Fruit fly (Drosophila melanogaster) ovary, adult (tissue): ENCODE data around the gene CG34447.

Experiments used
- CG17801 ChIP-seq: fragments of 200-800 bp; optimal IDR thresholded peaks from 2 replicates; lab custom pipeline; 2019; ENCODE audit warnings: missing biosample characterization, mild to moderate bottlenecking, missing genetic modification characterization, moderate library complexity; ENCODE audit not compliant: partially characterized antibody

The CG34447 gene

dm6 chr2L:2419913-2420312 is at the start of gene CG34447:
CG34447 (minus strand) TSS chr2L:2420013.
- no peak for TF ChIP-seq CG17801 (GFP tag; lab: Kevin White, UChicago)

DNA sequence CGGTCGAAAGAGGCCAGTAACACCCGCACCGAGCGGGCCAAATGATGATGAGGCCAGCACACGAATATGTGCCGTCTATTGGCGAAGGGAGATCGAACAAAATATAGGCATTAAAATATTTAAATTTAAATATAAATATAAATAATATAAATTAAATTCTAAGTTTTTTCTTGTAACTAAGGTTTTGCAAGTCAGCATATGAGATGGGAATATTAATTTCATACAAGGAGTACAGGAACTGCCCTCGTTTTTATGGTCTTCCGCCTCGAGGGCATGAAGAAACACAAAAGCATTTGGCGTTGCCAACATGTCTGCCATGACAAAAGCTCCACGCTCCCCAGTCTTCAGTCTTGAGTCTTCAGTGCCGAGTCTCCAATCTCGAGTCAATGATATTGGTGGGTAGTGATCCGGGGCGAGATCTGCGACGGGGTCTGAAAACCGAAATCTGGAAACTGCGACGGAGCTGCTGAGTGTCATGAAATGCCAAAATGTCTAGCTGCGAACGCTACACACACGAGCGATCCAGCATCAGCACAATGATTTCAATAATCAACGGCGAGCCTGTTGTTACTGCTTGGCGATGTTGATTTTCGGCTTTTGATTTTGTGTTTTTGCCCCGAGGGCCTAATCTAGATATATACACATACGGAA is 48.0 kb upstream of the CG34447 start:
- TF ChIP-seq CG17801 (GFP tag; lab: Kevin White, UChicago): no peak

dm6 chr2L:2466360-2466759 is 46.5 kb upstream of the CG34447 start:
- TF ChIP-seq CG17801 (GFP tag; lab: Kevin White, UChicago): no peak

dm6 chr2L:2462306-2462844 is 42.6 kb upstream of the CG34447 start:
- TF ChIP-seq CG17801 (GFP tag; lab: Kevin White, UChicago): no peak

DNA sequence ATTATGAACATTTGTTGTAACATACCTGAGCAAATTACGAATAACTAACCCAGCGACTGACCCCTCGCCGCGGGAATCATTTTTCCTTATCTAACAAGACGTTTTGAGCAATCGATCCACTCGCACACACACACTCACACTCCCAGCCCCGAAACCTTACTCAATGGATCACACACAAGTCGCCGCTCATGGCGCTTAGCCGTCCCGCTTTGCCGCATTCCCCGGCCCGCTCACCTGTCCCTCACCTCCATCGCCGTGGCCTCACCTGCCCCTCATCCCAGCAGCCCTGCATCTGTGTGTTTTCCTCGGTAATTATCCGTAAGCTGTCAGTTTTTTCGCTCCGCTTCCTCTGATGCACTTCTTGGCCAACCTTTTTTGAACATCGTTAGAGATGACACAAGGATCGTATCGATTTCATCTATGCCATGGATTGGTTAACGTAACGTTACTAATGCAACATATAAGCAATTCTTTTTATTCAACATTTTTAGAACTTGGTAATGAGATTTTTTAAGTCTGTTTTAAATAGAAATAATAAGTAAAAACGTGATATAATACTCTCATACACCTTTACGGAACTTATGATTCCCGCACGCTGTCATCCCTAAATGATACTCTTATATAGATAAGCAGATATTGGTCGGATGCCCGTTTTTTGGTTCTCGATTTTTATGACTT is 41.6 kb upstream of the CG34447 start:
- TF ChIP-seq CG17801 (GFP tag; lab: Kevin White, UChicago): no peak

dm6 chr2L:2459238-2459637 is 39.4 kb upstream of the CG34447 start:
- no peak for TF ChIP-seq CG17801 (GFP tag; lab: Kevin White, UChicago)

DNA sequence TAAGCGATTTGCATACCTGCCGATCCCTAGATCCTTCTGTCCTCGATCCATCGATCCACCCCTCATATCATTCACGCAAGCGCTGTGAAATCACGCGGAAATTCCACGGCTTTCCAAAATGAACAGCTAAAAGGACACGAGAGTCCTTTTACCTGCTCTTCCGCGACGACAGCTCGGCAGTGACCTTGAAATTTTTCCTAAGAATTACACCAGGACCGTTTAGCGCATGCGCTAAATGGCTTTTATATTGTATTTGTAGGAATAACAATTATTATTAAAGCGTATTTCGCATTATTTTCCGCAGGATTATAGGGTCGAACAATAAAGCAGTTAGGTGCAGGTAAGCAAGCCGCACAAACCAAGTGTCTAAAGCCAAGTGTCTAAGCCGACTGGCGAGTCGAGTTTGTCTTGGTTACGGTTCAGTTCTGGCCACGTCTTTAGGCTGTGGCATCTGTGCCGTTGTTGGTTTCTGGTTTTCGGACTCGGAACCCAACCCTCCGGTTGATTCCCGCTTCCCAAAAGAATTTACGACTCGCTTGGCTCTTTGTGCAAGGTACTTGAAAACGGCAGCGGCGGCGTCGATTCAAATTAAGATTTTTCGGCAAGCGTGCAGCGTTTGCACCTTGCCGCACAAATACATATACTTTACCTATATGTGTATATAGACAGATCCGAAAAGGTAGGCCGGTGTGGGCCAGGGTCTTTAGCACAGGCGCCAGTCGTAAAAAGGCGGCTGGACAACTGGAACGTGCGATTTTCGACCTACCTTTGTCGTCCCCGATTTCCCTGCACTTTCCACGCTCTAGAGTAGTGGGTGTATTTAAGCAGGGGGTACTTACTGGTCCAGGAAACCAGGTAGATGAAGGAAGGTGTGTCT is 36.9 kb upstream of the CG34447 start:
- no peak for TF ChIP-seq CG17801 (GFP tag; lab: Kevin White, UChicago)

dm6 chr2L:2454644-2455043 is 34.8 kb upstream of the CG34447 start:
- no peak for TF ChIP-seq CG17801 (GFP tag; lab: Kevin White, UChicago)

DNA sequence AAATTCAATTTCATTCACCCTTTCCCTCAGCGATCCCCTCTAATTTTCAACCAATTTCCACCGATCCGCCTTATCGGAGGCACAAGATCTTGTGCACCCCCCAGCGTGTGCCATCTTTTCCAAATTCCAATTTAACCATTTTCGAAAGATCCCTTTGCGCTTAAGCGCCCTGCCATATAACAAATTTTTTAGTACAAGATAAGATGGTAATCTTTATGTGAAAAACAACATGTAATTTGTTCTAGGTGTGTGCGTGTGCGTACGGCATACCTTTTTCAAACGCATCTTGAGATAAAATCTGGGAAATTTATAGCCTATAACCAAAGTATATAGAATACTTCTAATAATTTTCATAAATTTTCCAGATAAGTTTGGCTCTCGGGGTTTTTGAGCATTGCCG is 34.0 kb upstream of the CG34447 start:
- TF ChIP-seq CG17801 (GFP tag; lab: Kevin White, UChicago): no peak

dm6 chr2L:2450723-2451379 is 31.0 kb upstream of the CG34447 start:
- TF ChIP-seq CG17801 (GFP tag; lab: Kevin White, UChicago): no peak

DNA sequence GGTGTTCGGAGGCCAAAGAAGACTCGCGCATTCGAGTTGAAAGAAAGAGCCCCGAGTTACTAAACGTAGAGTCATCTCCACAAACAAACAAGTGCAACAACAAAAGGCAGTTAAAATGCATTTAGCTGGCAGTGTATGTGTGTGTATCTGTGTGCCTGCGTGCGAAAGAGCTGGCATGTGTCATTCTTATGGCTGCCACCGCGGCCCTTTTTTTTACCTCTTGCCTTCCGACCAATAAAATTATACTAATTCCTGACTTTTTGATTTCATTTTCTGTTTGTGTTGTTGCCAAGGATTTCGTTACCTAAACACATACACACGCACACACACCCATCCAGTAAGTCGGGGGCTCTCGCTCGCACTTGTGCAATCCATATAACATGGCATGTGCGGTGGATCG is 29.9 kb upstream of the CG34447 start:
- TF ChIP-seq CG17801 (GFP tag; lab: Kevin White, UChicago): no peak

dm6 chr2L:2448514-2448913 is 28.7 kb upstream of the CG34447 start:
- no peak for TF ChIP-seq CG17801 (GFP tag; lab: Kevin White, UChicago)

DNA sequence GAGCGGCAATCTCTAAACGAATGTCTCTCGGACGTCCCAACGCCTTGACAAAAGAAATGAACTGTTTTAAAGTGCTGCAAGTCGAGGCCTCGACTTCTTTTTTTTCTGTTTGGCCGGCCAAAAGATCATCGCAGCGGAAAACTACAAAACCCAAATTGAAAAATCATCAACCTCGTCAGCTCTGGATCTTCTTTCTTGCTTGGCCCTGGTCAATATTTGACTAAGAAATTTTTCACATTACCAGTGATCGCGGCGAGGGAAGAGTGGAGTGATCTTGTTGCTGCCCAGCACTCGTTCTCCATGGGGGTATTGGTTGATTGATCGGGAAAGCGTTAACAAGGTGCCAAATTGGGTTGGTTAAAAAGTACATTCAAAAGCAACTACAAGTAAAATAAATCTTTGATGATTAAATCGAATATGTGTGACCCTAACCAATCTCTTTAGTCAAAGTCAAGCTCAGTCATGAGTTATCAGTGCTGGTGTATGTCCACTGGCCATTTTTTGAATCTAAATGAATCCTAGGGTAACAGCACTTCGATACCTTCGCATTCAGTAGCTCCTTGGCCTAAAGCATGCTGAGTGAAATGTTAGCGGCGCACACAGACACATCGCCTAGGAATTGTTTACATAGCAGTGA is 18.9 kb upstream of the CG34447 start:
- TF ChIP-seq CG17801 (GFP tag; lab: Kevin White, UChicago): no peak

DNA sequence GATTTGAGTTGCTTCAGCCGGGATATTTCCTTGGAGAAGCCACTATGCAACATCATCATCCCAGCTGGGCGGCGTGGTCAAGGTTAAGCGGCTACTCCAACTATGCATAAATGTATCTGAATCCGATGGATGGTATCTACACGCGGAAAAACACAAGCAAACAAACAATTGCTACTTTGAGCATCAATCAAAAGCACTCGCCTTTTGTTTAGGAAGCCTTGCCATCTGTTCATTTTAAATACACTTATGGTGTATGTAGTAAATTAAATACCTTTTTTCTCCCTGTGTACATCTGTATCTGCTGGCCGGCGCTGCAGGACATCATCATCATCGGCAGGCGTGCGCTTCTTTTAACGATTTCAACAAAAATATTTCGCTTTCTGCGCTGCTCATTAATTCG is 16.4 kb upstream of the CG34447 start:
- TF ChIP-seq CG17801 (GFP tag; lab: Kevin White, UChicago): no peak
